Fruit fly (Drosophila melanogaster) Kc167 (cell line): ENCODE results near the gene qua.

ENCODE experiments used
- Myc ChIP-seq: fragments of >200 bp; optimal IDR thresholded peaks from 2 replicates; lab custom pipeline; 2017; ENCODE audit warnings: missing external identifiers
- Sin3A ChIP-seq: fragments of >200 bp; optimal IDR thresholded peaks from 2 replicates; lab custom pipeline; 2018; ENCODE audit warnings: missing external identifiers
- h ChIP-seq: fragments of >200 bp; optimal IDR thresholded peaks from 3 replicates; lab custom pipeline; 2018; ENCODE audit warnings: missing external identifiers
- insv ChIP-seq: fragments of >200 bp; optimal IDR thresholded peaks from 3 replicates; lab custom pipeline; 2018; ENCODE audit warnings: missing external identifiers
- psq ChIP-seq: fragments of >200 bp; optimal IDR thresholded peaks from 2 replicates; lab custom pipeline; 2017; ENCODE audit warnings: missing external identifiers
- ttk ChIP-seq: sonication (Bioruptor generic); optimal IDR thresholded peaks from 2 replicates; lab custom pipeline; 2017; ENCODE audit warnings: missing external identifiers

DNA sequence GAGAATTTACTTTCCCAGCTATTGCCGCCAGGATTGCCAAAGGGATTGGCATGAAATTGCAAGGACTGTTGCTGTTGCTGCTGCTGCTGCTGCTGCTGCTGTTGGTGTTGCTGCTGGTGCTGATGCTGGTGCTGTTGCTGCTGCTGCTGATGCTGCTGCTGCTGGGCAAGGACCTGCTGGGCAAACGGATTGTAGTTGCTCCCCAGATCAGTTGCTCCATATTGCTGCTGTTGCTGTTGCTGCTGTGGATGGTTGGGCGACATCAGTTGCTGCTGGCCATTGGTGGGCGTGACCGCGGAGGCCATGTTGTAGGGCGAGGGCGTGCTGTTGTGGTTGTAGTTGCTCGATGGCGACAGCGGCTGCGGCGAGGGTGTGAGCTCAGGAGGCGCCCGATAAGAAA lies 59.4 kb downstream of the qua start:
- TF ChIP-seq h (no peak), Sin3A (no peak), psq (lab: Kevin White, UChicago) (no peak), Myc (lab: Kevin White, UChicago) (no peak), insv (no peak), ttk (lab: Kevin White, UChicago) (no peak)
